Worm (Caenorhabditis elegans): Measurements from ENCODE around the gene ZK856.5.

Gene ZK856.5

ce11 chrV:10190081-10190556 is at the start of gene ZK856.5:
Gene ZK856.5, minus strand, starts transcription at chrV:10190131.
- no peak for TF ChIP-seq ref-1 (GFP tag; conservative IDR thresholded peaks at IDR 0.05)
- no peak for TF ChIP-seq klf-2 (GFP tag; conservative IDR thresholded peaks at IDR 0.05)
- TF ChIP-seq ztf-23 (GFP tag; IDR thresholded peaks at IDR 0.05), result no peak
- no peak for TF ChIP-seq tab-1 (GFP tag; IDR thresholded peaks at IDR 0.05)
- TF ChIP-seq flt-1 (GFP tag; IDR thresholded peaks at IDR 0.05), result no peak
- no peak for TF ChIP-seq ztf-29 (GFP tag; IDR thresholded peaks at IDR 0.05)
- no peak for TF ChIP-seq T22C8.4 (GFP tag; IDR thresholded peaks at IDR 0.05)
- TF ChIP-seq med-1 (GFP tag; optimal IDR thresholded peaks at IDR 0.05; ENCODE audit: insufficient read depth), result no peak
- TF ChIP-seq cog-1 (tag; optimal IDR thresholded peaks at IDR 0.05), result no peak

- 0 out of 2 replicates have a peak, but pooled peaks have one; percentile 46 for TF ChIP-seq tab-1 (GFP tag; IDR thresholded peaks at IDR 0.05)
- TF ChIP-seq ref-1 (GFP tag; conservative IDR thresholded peaks at IDR 0.05), result no peak
These were observed 48.7 kb upstream of the ZK856.5 start, which contains the start of gene fubl-1 for ce11 chrV:10238665-10239064. Gene fubl-1, minus strand, starts transcription at chrV:10238866.

DNA sequence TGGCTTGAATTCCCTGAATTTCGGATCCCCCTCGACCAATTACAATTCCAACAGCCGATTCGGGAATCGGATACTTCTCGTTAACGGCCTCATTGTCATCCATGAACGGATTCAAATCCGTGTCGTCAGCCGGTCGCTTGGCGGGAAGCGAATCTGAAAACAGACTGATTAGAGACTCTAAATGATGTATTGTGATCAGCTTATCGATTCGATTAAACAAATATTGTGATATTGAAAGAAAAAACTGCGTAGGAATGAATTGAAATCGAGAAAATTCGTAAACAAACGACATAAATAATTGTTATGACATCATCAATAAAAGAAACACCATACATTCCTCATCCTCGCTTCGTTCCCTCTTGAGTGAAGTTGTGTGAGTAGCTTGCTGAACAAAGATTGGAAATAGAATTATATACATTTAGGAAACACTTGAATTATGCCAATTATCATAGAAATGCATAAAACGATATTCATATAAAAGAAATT is 48.1 kb upstream of the ZK856.5 start:
- no peak for TF ChIP-seq ztf-29 (GFP tag; IDR thresholded peaks at IDR 0.05)
- no peak for TF ChIP-seq flt-1 (GFP tag; IDR thresholded peaks at IDR 0.05)
- TF ChIP-seq T22C8.4 (GFP tag; IDR thresholded peaks at IDR 0.05), result no peak
- no peak for TF ChIP-seq tab-1 (GFP tag; IDR thresholded peaks at IDR 0.05)
- no peak for TF ChIP-seq ref-1 (GFP tag; conservative IDR thresholded peaks at IDR 0.05)
- no peak for TF ChIP-seq med-1 (GFP tag; optimal IDR thresholded peaks at IDR 0.05; ENCODE audit: insufficient read depth)
- TF ChIP-seq klf-2 (GFP tag; conservative IDR thresholded peaks at IDR 0.05), result no peak
- no peak for TF ChIP-seq ztf-23 (GFP tag; IDR thresholded peaks at IDR 0.05)

ce11 chrV:10237171-10237570 is 47.2 kb upstream of the ZK856.5 start:
- TF ChIP-seq ref-1 (GFP tag; conservative IDR thresholded peaks at IDR 0.05), result no peak
- TF ChIP-seq tab-1 (GFP tag; IDR thresholded peaks at IDR 0.05), result no peak
- TF ChIP-seq flt-1 (GFP tag; IDR thresholded peaks at IDR 0.05), result no peak
- no peak for TF ChIP-seq cog-1 (tag; optimal IDR thresholded peaks at IDR 0.05)
- no peak for TF ChIP-seq med-1 (GFP tag; optimal IDR thresholded peaks at IDR 0.05; ENCODE audit: insufficient read depth)
- no peak for TF ChIP-seq ztf-29 (GFP tag; IDR thresholded peaks at IDR 0.05)
- TF ChIP-seq ztf-23 (GFP tag; IDR thresholded peaks at IDR 0.05), result no peak
- TF ChIP-seq T22C8.4 (GFP tag; IDR thresholded peaks at IDR 0.05), result no peak
- no peak for TF ChIP-seq klf-2 (GFP tag; conservative IDR thresholded peaks at IDR 0.05)

DNA sequence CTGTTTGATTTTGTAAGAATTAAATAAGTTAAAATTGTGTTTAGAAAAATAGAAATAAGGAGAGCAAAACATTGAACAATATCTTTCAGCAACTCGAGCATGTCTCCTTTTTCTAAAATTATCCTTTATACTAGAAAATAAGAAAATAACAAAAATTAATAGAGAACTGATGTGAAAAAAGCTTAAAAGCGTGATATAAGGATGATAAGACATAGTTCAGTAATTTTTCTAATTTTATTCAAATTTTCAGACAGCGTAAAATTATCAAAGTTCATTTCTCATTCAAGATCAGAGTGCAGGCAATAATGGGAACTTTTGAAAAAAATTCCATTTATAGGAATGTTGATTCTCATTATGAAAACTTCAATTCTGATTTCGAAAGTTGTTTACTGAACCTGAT is 43.4 kb upstream of the ZK856.5 start, which contains the start of gene str-182:
Gene str-182 (minus strand): TSS at position 101 of the 400 bp plus-strand sequence.
- TF ChIP-seq cog-1 (tag; optimal IDR thresholded peaks at IDR 0.05) (no peak), klf-2 (GFP tag; conservative IDR thresholded peaks at IDR 0.05) (no peak), ref-1 (GFP tag; conservative IDR thresholded peaks at IDR 0.05) (no peak), ztf-29 (GFP tag; IDR thresholded peaks at IDR 0.05) (no peak), med-1 (GFP tag; optimal IDR thresholded peaks at IDR 0.05; ENCODE audit: insufficient read depth) (no peak), flt-1 (GFP tag; IDR thresholded peaks at IDR 0.05) (no peak), ztf-23 (GFP tag; IDR thresholded peaks at IDR 0.05) (no peak), T22C8.4 (GFP tag; IDR thresholded peaks at IDR 0.05) (no peak), tab-1 (GFP tag; IDR thresholded peaks at IDR 0.05) (no peak)

- no peak for TF ChIP-seq klf-2 (GFP tag; conservative IDR thresholded peaks at IDR 0.05)
- TF ChIP-seq ref-1 (GFP tag; conservative IDR thresholded peaks at IDR 0.05), result no peak
- no peak for TF ChIP-seq T22C8.4 (GFP tag; IDR thresholded peaks at IDR 0.05)
- TF ChIP-seq med-1 (GFP tag; optimal IDR thresholded peaks at IDR 0.05; ENCODE audit: insufficient read depth), result no peak
- TF ChIP-seq ztf-23 (GFP tag; IDR thresholded peaks at IDR 0.05), result no peak
- TF ChIP-seq tab-1 (GFP tag; IDR thresholded peaks at IDR 0.05), result no peak
- TF ChIP-seq cog-1 (tag; optimal IDR thresholded peaks at IDR 0.05), result no peak
- TF ChIP-seq ztf-29 (GFP tag; IDR thresholded peaks at IDR 0.05), result no peak
These were observed 41.0 kb upstream of the ZK856.5 start, which contains the start of gene fipr-6 for ce11 chrV:10230932-10231331. Gene fipr-6, plus strand, starts transcription at chrV:10231232.

- TF ChIP-seq tab-1 (GFP tag; IDR thresholded peaks at IDR 0.05) (no peak), flt-1 (GFP tag; IDR thresholded peaks at IDR 0.05) (no peak), cog-1 (tag; optimal IDR thresholded peaks at IDR 0.05) (no peak), T22C8.4 (GFP tag; IDR thresholded peaks at IDR 0.05) (no peak), ztf-29 (GFP tag; IDR thresholded peaks at IDR 0.05) (no peak), med-1 (GFP tag; optimal IDR thresholded peaks at IDR 0.05; ENCODE audit: insufficient read depth) (no peak), ref-1 (GFP tag; conservative IDR thresholded peaks at IDR 0.05) (no peak), ztf-23 (GFP tag; IDR thresholded peaks at IDR 0.05) (no peak), klf-2 (GFP tag; conservative IDR thresholded peaks at IDR 0.05) (no peak)
These were observed 39.4 kb upstream of the ZK856.5 start, which contains the start of the genes pyt-1 and fipr-7 for ce11 chrV:10229222-10229879. Gene pyt-1, minus strand, starts transcription at chrV:10229322. Gene fipr-7, plus strand, starts transcription at chrV:10229829.

ce11 chrV:10228360-10228759 is 38.4 kb upstream of the ZK856.5 start, which contains the start of gene fipr-4:
Gene fipr-4, minus strand, starts transcription at chrV:10228460.
- no peak for TF ChIP-seq ref-1 (GFP tag; conservative IDR thresholded peaks at IDR 0.05)
- TF ChIP-seq T22C8.4 (GFP tag; IDR thresholded peaks at IDR 0.05), result no peak
- no peak for TF ChIP-seq ztf-23 (GFP tag; IDR thresholded peaks at IDR 0.05)
- no peak for TF ChIP-seq med-1 (GFP tag; optimal IDR thresholded peaks at IDR 0.05; ENCODE audit: insufficient read depth)
- TF ChIP-seq klf-2 (GFP tag; conservative IDR thresholded peaks at IDR 0.05), result no peak
- no peak for TF ChIP-seq flt-1 (GFP tag; IDR thresholded peaks at IDR 0.05)
- TF ChIP-seq cog-1 (tag; optimal IDR thresholded peaks at IDR 0.05), result no peak
- no peak for TF ChIP-seq ztf-29 (GFP tag; IDR thresholded peaks at IDR 0.05)
- TF ChIP-seq tab-1 (GFP tag; IDR thresholded peaks at IDR 0.05), result no peak

ce11 chrV:10227333-10227732 is 37.4 kb upstream of the ZK856.5 start, which contains the start of gene ttr-19:
Gene ttr-19, minus strand, starts transcription at chrV:10227433.
- no peak for TF ChIP-seq ref-1 (GFP tag; conservative IDR thresholded peaks at IDR 0.05)
- TF ChIP-seq cog-1 (tag; optimal IDR thresholded peaks at IDR 0.05), result no peak
- no peak for TF ChIP-seq ztf-23 (GFP tag; IDR thresholded peaks at IDR 0.05)
- no peak for TF ChIP-seq ztf-29 (GFP tag; IDR thresholded peaks at IDR 0.05)
- no peak for TF ChIP-seq T22C8.4 (GFP tag; IDR thresholded peaks at IDR 0.05)
- TF ChIP-seq tab-1 (GFP tag; IDR thresholded peaks at IDR 0.05), result no peak
- no peak for TF ChIP-seq klf-2 (GFP tag; conservative IDR thresholded peaks at IDR 0.05)
- no peak for TF ChIP-seq flt-1 (GFP tag; IDR thresholded peaks at IDR 0.05)
- TF ChIP-seq med-1 (GFP tag; optimal IDR thresholded peaks at IDR 0.05; ENCODE audit: insufficient read depth), result no peak

Data from whole organism, midembryonic.